Fruit fly (Drosophila melanogaster) ovary, adult (tissue): ENCODE data around the gene CG7488.

Source experiments
- CG17801 ChIP-seq: fragments of 200-800 bp; optimal IDR thresholded peaks from 2 replicates; lab custom pipeline; 2019; ENCODE audit warnings: missing biosample characterization, mild to moderate bottlenecking, missing genetic modification characterization, moderate library complexity; ENCODE audit not compliant: partially characterized antibody

CG7488 gene

DNA sequence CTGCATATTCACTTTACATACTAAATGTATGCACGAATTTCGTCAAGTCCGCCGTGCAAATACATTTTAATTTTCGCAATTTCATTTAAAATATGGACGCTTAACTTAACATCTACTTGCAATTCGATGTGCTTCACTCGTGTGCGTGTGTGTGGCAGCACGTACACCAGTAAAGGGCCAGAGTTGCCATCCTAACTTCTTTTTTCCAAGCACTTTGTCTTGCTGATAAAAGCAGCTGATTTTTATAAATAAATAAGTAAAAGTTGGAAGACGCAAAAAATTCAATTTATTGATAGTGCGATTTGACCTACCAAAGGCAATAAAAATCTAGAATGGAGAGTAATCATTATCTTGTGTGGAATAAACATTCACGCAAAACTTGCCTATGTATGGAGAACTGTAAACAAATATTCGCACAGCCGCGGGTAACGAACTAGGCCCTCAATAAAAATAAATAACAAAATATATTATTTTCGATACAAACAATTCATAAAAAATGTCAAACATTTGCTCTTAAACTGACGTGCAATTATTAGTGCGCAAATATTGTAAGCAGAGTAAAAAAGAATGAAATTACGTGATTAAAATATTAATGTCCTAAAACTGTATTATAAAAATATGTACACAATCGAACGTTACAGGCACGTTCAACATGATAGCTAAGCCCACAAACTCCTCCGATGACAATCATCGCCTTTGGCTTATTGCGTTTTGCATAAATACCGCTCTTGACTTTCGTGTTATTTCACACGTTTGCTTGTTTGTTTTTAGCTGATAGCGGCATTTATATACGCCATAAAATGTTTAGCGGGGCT, 13.0 kb upstream of the CG7488 start:
- peak; percentile 54 for TF ChIP-seq CG17801 (GFP tag; lab: Kevin White, UChicago)

DNA sequence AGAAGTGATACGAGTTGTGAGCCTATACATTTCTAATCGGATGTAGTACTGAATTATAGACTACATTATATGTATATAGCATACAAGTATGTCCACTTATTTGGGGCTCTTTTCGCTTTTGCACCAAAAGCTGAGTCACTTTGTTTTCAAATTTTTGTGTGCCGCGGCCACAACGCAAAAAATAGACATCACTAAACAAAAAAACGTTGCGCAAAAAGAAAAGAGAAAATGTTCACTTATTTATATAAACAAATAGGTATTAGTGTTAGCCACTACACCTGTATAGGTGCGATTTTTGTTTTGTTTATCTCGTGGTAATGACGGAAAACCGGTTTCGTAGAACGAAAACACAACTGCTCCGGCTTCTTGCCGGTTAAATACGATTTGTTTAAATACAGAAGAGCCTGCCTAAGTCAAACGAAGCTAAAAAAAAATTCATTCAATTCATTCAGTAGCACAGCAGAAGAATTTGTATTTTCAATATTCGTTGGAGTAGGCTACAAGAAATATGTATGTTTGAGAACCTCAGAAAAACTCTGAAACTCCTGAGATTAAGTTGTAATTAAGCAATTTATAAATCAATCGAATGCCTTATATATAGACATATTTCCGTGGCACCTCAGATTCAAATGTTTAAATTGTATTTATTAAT, 12.3 kb upstream of the CG7488 start:
- no peak for TF ChIP-seq CG17801 (GFP tag; lab: Kevin White, UChicago)

DNA sequence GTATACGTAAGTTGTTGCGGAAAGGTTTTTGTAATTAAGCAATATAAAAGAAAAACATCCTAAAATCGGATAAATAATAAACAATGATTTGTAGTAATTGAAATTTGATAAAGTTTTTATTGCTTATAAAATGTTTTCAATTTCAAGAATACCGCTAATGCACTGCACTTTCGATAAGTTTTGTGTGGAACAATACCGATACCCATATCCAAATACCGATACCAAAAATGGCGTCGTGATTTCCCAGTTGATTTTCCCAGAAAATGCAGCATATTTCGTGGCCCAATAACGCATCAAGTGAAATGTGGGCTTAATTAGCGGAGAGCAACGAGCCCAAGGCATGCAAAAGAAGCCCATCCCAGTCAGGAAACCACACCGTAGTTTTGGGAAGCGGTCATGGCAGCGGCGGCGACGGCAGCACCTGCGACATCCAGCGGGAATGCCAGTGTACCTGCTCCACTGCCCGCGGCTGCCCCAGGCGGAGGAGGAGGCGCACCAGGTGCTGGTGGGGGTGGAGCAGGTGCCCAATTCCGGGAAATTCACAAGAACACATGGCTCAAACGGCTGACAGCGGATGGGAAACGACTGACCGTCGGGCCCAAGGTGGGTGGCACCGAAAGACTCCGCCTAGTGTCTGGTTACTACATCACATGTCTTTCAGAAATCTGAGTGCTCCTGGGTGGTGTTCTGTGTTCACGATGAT, 9.4 kb upstream of the CG7488 start, which contains the start of gene CG31342:
Gene CG31342 (plus strand): TSS at position 214 of the 703 bp plus-strand sequence.
- peak; percentile 48 for TF ChIP-seq CG17801 (GFP tag; lab: Kevin White, UChicago)

DNA sequence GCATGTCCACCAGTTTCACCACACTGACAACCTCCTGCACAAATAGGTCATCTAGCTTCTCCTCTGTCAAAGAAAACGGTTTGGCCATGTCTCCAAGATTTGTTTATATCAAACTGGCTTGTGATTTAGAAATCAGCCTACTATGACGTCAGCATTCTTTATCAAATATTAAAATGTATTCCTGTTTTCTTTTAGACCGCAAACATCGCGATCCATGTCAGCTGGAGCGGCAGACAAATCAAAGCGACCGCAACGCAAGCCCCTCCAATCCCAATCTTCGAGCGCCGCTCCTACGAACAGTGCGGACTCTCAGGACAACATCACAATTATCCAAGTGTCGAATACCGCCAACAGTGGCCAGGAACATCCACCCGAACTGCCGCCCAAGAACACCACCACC, 7.0 kb upstream of the CG7488 start, which contains the start of gene CG14383:
Gene CG14383 (minus strand): TSS at position 101 of the 400 bp plus-strand sequence.
- no peak for TF ChIP-seq CG17801 (GFP tag; lab: Kevin White, UChicago)

- no peak for TF ChIP-seq CG17801 (GFP tag; lab: Kevin White, UChicago)
Measured at dm6 chr3R:12993018-12993417, 2.4 kb upstream of the CG7488 start, which contains the start of gene yellow-f. Gene yellow-f (minus strand): TSS chr3R:12993201.

DNA sequence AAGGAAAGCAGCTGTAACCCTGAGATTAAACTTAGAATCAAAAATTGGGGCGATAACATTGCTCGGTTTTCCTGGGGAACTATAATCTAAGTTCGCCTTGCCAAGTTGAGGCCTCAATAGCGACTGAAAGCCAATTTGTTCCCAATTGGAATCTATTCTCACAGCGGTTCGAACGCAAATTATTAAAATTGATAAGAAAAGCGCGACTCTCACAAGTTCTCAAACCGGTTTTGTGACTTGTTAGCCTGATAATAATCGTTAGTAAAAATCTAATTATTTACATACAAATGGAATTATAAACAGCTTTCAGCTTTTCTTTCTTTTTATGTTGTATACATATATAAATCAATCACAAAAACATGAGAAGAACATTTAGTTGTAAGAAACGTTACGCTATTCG, 373 bp upstream of the CG7488 start, which contains the start of gene yellow-f2:
Gene yellow-f2 (minus strand): TSS at position 101 of the 400 bp plus-strand sequence.
- no peak for TF ChIP-seq CG17801 (GFP tag; lab: Kevin White, UChicago)

DNA sequence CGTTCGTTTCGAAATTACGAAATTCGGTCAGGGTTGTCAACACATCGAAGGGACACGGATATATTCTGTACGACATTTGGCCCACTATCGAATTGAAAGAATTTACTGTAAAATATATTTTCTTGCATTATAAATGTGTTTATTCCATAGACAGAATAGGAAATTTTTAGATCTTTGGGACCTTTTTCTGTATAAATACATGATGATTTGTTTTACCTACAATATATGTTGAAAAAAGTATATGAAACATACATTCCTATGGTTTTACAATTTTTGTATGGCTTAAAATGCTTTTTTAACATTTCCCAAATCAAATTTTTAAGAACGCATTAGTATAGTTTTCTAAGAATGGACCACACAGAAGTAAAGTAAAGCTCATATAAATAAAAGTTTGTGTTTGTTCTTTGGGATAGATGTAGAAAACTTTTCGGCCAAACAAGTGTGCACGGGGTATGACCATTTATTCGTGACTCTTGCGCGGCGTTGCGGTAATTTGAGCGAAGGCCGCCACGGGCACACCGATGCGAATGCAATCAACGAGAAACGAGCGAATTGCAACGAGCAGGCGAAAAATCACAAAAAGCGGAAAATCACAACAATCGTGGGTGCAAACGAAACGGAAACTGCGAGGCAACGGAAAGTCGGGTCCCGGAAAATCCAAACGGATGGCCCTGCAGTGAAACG, 2.3 kb downstream of the CG7488 start, which contains the start of the genes CG17327, CG44194 and CG7518:
Gene CG17327 (minus strand): TSS at position 177 of the 684 bp plus-strand sequence.
Gene CG44194 (minus strand): TSS at position 177 of the 684 bp plus-strand sequence.
Gene CG7518 (plus strand): TSS at position 540 of the 684 bp plus-strand sequence.
- no peak for TF ChIP-seq CG17801 (GFP tag; lab: Kevin White, UChicago)

dm6 chr3R:12998234-12998591, 2.8 kb downstream of the CG7488 start:
- peak; percentile 17 for TF ChIP-seq CG17801 (GFP tag; lab: Kevin White, UChicago)

DNA sequence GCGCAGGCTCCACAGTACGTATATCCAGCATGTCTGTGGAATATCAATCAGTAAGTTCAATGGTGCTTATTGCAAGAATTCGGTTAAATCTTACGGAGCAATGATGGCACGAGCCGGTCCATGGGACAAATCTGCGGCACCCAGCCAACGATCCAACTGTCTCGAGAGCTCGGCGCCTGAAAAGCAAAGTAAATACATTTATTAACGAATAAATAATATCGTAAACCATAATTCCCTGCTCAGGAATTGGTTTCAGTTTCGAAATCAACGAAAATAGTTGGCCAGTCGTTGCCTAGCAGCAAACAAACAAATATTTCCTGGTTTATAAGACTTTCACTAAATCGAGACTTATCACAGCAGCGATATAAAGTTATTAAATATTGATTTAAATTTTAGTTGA, 14.2 kb downstream of the CG7488 start, which contains the start of gene CG11656:
Gene CG11656 (plus strand): TSS at position 301 of the 400 bp plus-strand sequence.
- no peak for TF ChIP-seq CG17801 (GFP tag; lab: Kevin White, UChicago)

DNA sequence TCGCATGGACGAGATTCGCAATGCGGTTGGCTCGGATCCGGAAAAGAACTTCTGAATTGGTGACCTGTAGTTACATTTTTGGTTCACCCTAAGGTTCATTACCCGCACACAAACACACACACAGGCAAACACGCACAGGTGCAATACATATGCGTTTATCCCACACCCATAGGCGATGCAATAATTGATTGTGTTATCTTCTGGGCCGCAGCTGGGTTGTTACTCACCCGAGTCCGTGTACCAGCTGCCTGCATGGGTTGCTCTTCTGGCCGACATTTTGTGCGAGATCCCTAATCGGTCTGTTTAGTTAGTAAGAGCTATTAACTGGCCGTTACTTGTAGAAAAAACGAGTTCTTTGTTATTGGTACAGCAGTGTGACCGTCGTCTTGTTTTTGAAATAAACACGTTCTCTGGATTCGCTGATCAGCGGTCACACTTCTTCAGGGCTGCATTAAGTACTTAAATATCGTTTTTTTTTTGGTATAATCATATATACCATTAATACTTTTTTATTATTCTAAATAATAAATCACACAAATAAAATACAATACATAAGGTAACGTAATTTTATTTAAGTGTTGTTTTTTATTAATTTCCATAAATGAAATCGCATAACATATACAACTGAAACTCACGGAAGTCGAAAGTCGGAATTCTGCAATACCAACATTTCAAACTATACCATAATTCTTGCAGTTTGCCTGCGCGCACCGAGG, 15.6 kb downstream of the CG7488 start, which contains the start of gene CG8031:
Gene CG8031 (minus strand): TSS at position 406 of the 716 bp plus-strand sequence.
- peak; percentile 14 for TF ChIP-seq CG17801 (GFP tag; lab: Kevin White, UChicago)

DNA sequence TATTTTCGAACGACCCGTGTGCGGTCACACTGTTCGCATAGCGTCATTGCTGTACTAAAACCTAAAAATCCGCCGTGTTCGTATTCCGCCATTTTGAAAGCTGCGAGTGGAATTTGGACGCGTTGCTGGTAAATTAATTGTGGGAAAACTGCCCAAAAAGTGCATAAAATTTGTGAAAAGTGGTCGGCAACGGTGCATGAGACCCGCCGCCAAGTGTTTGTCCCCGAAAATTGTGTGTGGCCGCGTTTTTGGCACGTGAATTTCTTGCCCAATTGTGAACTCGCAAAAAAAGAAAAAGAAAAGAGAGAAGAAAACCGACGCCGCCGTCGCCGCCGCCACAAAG, 16.2 kb downstream of the CG7488 start, which contains the start of gene CtBP:
Gene CtBP (plus strand): TSS at position 29 of the 343 bp plus-strand sequence.
- no peak for TF ChIP-seq CG17801 (GFP tag; lab: Kevin White, UChicago)

dm6 chr3R:13012351-13012750, 16.9 kb downstream of the CG7488 start:
- peak; percentile 39 for TF ChIP-seq CG17801 (GFP tag; lab: Kevin White, UChicago)

DNA sequence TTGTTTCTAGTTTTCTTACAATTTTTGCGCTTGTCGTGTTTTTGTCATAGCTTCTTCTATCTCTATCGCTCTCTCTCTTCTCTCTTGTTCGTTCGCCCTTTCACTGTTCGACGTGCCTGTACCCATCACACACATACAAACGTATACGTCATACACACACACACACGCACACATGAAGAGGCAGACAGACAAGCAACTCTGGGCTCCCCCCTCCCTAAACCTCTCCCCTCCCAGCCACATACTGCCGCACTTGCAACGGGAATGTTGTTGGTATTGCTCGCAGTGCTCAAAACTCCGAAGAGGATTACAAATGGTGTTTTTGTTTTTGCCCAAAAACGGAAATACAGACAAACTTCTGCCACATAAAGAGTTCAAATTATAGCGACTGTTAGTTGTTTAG, 17.6 kb downstream of the CG7488 start:
- no peak for TF ChIP-seq CG17801 (GFP tag; lab: Kevin White, UChicago)
